Fruit fly (Drosophila melanogaster) whole organism: ENCODE measurements around the gene vret.

Experiments used
- EcR ChIP-seq, 2 experiments: fragments of >200 bp; optimal IDR thresholded peaks; 2 replicates each; lab custom pipeline; 2017; ENCODE audit warnings: missing biosample characterization in 2 of 2, missing genetic modification characterization in 2 of 2, missing genetic modification reagents in 2 of 2
- pan ChIP-seq: fragments of >200 bp; optimal IDR thresholded peaks from 2 replicates; lab custom pipeline; 2017

DNA sequence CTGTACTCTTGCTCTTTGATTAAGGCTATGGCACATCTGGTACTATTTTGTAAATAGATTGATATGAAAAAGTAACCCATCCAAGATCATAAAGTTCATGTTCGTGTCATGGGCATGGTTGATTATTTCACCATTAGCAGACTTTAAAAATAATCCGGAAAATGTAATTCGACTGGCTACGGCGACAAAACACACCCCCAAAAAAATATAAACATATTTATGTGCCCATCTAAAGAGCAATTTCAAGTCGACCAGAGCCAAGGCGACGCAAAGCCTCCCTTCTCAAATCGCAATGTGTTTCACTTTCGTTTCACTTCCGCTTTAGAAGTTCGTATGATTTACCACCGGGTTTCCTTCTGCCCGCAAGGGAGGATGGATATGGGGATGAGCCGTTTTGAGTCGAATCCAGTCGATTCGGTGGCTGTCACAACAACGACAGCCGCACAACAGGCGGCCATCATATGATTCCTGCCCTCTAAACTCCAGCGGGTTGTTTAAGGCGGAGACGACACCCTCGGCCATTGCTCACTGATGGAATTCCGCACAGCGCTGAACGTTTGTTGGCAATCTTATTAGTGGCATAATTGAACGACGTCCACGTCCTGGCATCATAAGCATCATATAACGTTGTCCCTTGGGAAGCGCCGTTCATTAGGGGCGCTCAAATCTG, 26.3 kb downstream of the vret start:
- TF ChIP-seq EcR (GFP tag; optimal IDR thresholded peaks at IDR 0.05; lab: Kevin White, UChicago), result no peak
- no peak for TF ChIP-seq pan (lab: Kevin White, UChicago)
